Fruit fly (Drosophila melanogaster): Measurements from ENCODE around the gene MetRS-m.

The MetRS-m gene

DNA sequence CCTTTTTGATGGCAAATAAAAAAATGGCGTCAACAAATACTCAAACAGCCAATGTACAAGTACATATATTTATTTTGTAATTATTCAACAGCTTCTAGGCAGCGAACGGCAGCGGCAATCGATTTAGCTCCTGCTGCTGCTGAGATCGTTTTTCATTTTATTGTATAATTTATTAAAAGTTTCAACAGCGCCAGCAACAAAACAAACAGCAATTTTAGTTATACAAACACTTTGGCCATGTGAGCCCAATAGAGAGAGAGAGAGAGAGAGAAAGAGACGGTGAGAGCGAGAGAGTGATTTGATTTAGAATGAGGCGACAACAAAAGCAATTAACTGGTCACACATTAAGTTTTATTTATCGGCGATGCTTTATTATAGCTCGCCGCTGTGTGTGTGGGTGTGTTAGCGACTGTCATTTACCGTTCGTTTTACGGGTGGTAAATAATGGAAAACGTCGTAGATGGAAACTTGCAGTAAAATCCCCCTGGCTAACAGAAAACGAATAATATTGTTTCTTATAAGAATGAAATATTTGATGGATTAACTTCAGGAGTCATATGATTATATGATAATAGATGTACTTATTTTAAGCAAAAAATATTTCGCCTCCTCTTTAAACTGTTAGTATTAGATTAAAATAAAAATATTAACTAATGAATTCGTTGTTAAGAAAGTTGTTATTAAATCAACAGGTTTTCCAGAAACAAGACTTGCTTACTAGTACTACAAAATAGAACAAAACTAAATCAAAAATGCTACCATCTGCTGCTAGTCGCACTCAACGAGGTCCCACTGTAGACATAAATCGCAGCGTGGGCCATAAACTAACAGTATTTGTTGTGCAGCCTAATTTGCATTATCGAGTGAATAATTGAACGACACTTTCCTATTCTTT lies 25.5 kb upstream of the MetRS-m start (continued):
- no peak for TF ChIP-seq Lhr (GFP tag; optimal IDR thresholded peaks at IDR 0.05)
- no peak for TF ChIP-seq chif (GFP tag; optimal IDR thresholded peaks at IDR 0.05)
- no peak for TF ChIP-seq CG14710 (tag; optimal IDR thresholded peaks at IDR 0.05)
- peak; percentile 23 for TF ChIP-seq disco-r (GFP tag; optimal IDR thresholded peaks at IDR 0.05)
- no peak for TF ChIP-seq CG14667 (GFP tag; IDR thresholded peaks at IDR 0.05)
- no peak for TF ChIP-seq tna (GFP tag; IDR thresholded peaks at IDR 0.05; ENCODE audit: partially characterized antibody)
- TF ChIP-seq Dad (GFP tag; optimal IDR thresholded peaks at IDR 0.05) = no peak
- TF ChIP-seq CG16813 (GFP tag; IDR thresholded peaks at IDR 0.05; ENCODE audit: partially characterized antibody) = no peak
- no peak for TF ChIP-seq HLH3B (GFP tag; IDR thresholded peaks at IDR 0.05)
- no peak for TF ChIP-seq CG4282 (GFP tag; optimal IDR thresholded peaks at IDR 0.05)
- TF ChIP-seq CG5245 (GFP tag; optimal IDR thresholded peaks at IDR 0.05) = no peak
- no peak for TF ChIP-seq kni (GFP tag; optimal IDR thresholded peaks at IDR 0.05)
- no peak for TF ChIP-seq CG6689 (GFP tag; IDR thresholded peaks at IDR 0.05)
- no peak for TF ChIP-seq scrt (GFP tag; optimal IDR thresholded peaks at IDR 0.05)
- TF ChIP-seq CG9609 (GFP tag; optimal IDR thresholded peaks at IDR 0.05) = no peak
- peak; percentile 1 for TF ChIP-seq HmgZ (tag; optimal IDR thresholded peaks at IDR 0.05)
- peak; percentile 36 for TF ChIP-seq Sox102F (GFP tag; optimal IDR thresholded peaks at IDR 0.05)
- TF ChIP-seq CHES-1-like (GFP tag; optimal IDR thresholded peaks at IDR 0.05) = no peak
- peak; percentile 23 for TF ChIP-seq CG4424 (GFP tag; optimal IDR thresholded peaks at IDR 0.05)
- peak; percentile 71 for TF ChIP-seq sens (GFP tag)
- peak; percentile 6 for TF ChIP-seq mam (GFP tag; optimal IDR thresholded peaks at IDR 0.05)
- no peak for TF ChIP-seq Bteb2 (GFP tag; optimal IDR thresholded peaks at IDR 0.05)
- TF ChIP-seq schlank (tag; optimal IDR thresholded peaks at IDR 0.05) = no peak
- no peak for TF ChIP-seq CG7928 (GFP tag; optimal IDR thresholded peaks at IDR 0.05)
- no peak for TF ChIP-seq Bdp1 (GFP tag; optimal IDR thresholded peaks at IDR 0.05)
- no peak for TF ChIP-seq CG4707 (GFP tag; optimal IDR thresholded peaks at IDR 0.05)
- no peak for TF ChIP-seq HHEX (GFP tag; optimal IDR thresholded peaks at IDR 0.05)
- TF ChIP-seq CG3281 (GFP tag; optimal IDR thresholded peaks at IDR 0.05) = peak; percentile 9
- TF ChIP-seq tgo (GFP tag; IDR thresholded peaks at IDR 0.05) = no peak
- TF ChIP-seq CG7786 (GFP tag; optimal IDR thresholded peaks at IDR 0.05) = no peak
- peak; percentile 42 for TF ChIP-seq caup (GFP tag; optimal IDR thresholded peaks at IDR 0.05; ENCODE audit: severe bottlenecking)
- no peak for TF ChIP-seq luna (GFP tag; optimal IDR thresholded peaks at IDR 0.05)

DNA sequence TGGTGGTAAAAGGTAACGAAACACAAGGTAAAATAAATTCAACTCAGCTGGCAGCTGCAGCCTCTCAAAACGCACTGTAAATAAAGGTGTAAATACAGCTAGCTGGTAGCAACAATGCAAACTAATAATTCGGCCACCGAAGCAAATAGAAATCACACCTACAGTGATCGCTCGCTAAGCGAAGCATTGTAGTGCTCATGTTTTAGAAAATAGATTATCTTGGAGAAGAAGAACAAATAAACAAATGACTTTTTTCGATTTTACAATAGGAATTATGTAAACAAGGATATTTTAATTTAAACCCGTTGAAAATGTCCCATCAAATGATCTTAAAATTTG lies 24.6 kb upstream of the MetRS-m start:
- no peak for TF ChIP-seq Fer3 (tag; optimal IDR thresholded peaks at IDR 0.05)
- TF ChIP-seq chm (GFP tag; IDR thresholded peaks at IDR 0.05) = no peak
- TF ChIP-seq Ssrp (tag; optimal IDR thresholded peaks at IDR 0.05) = peak; percentile 15
- TF ChIP-seq ssp (GFP tag; IDR thresholded peaks at IDR 0.05) = no peak
- no peak for TF ChIP-seq Mad (GFP tag; optimal IDR thresholded peaks at IDR 0.05)
- TF ChIP-seq br (optimal IDR thresholded peaks at IDR 0.05) = no peak
- TF ChIP-seq D19A (tag; optimal IDR thresholded peaks at IDR 0.05) = no peak
- no peak for TF ChIP-seq Atf-2 (GFP tag; optimal IDR thresholded peaks at IDR 0.05)
- TF ChIP-seq zfh2 (GFP tag; optimal IDR thresholded peaks at IDR 0.05) = no peak
- no peak for TF ChIP-seq Nf-YA (GFP tag; IDR thresholded peaks at IDR 0.05)
- TF ChIP-seq H2.0 (GFP tag; IDR thresholded peaks at IDR 0.05) = no peak
- TF ChIP-seq Gsc (GFP tag; IDR thresholded peaks at IDR 0.05) = no peak
- peak; percentile 75 for TF ChIP-seq Med (GFP tag)
- no peak for TF ChIP-seq CG4730 (GFP tag; IDR thresholded peaks at IDR 0.05)
- peak; percentile 24 for TF ChIP-seq CG2712 (tag; optimal IDR thresholded peaks at IDR 0.05)
- TF ChIP-seq Atf3 (GFP tag; optimal IDR thresholded peaks at IDR 0.05) = no peak
- TF ChIP-seq Hand (GFP tag; optimal IDR thresholded peaks at IDR 0.05) = peak; percentile 14
- peak; percentile 53 for TF ChIP-seq CG12071 (GFP tag; optimal IDR thresholded peaks at IDR 0.05)
- peak; percentile 36 for TF ChIP-seq wek (GFP tag; optimal IDR thresholded peaks at IDR 0.05)
- no peak for TF ChIP-seq CG1602 (GFP tag; optimal IDR thresholded peaks at IDR 0.05)
- TF ChIP-seq Meics (GFP tag; optimal IDR thresholded peaks at IDR 0.05) = peak; percentile 1

Measured in whole organism, embryonic.